Worm (Caenorhabditis elegans) whole organism, late embryonic: ENCODE results near the gene Y69A2AR.23.

Experiments
- ceh-18 ChIP-seq: sonication (generic microtip); optimal IDR thresholded peaks from 2 replicates; lab custom pipeline; 2016; ENCODE audit warnings: missing genetic modification characterization, missing compliant biosample characterization
- ceh-2 ChIP-seq: sonication (generic microtip); optimal IDR thresholded peaks from 2 replicates; lab custom pipeline; 2016; ENCODE audit warnings: missing genotype, missing genetic modification characterization, missing compliant biosample characterization
- ceh-30 ChIP-seq: fragments of 150-350 bp; optimal IDR thresholded peaks from 2 replicates; lab custom pipeline; 2014; ENCODE audit warnings: missing biosample characterization, missing genetic modification characterization
- ceh-48 ChIP-seq: sonication (generic microtip); optimal IDR thresholded peaks from 2 replicates; lab custom pipeline; 2016; ENCODE audit warnings: missing genetic modification characterization, inconsistent platforms, missing compliant biosample characterization
- ets-4 ChIP-seq: sonication (generic microtip); optimal IDR thresholded peaks from 2 replicates; lab custom pipeline; 2016; ENCODE audit warnings: missing genetic modification characterization, missing compliant biosample characterization
- eyg-1 ChIP-seq: sonication (generic microtip); optimal IDR thresholded peaks from 2 replicates; lab custom pipeline; 2016; ENCODE audit warnings: missing genotype, missing genetic modification characterization, missing compliant biosample characterization
- madf-2 ChIP-seq: sonication (generic microtip); optimal IDR thresholded peaks from 2 replicates; lab custom pipeline; 2017; ENCODE audit warnings: missing genetic modification characterization, missing compliant biosample characterization
- nhr-11 ChIP-seq: fragments of 150-350 bp; optimal IDR thresholded peaks from 2 replicates; lab custom pipeline; 2014; ENCODE audit warnings: missing biosample characterization, missing genetic modification characterization
- pha-2 ChIP-seq: sonication (generic microtip); optimal IDR thresholded peaks from 2 replicates; lab custom pipeline; 2017; ENCODE audit warnings: mild to moderate bottlenecking, missing genetic modification characterization, missing compliant biosample characterization
- pha-4 ChIP-seq: fragments of 150-350 bp; optimal IDR thresholded peaks from 2 replicates; lab custom pipeline; 2018; ENCODE audit warnings: missing biosample characterization, missing genetic modification reagents, missing genetic modification characterization
- pqm-1 ChIP-seq: sonication (generic microtip); optimal IDR thresholded peaks from 2 replicates; lab custom pipeline; 2016; ENCODE audit warnings: missing genetic modification characterization, missing compliant biosample characterization
- zip-5 ChIP-seq: sonication (generic microtip); optimal IDR thresholded peaks from 2 replicates; lab custom pipeline; 2016; ENCODE audit warnings: missing genetic modification characterization, missing compliant biosample characterization
- ztf-16 ChIP-seq: sonication (generic microtip); optimal IDR thresholded peaks from 2 replicates; lab custom pipeline; 2017; ENCODE audit warnings: missing genetic modification characterization, missing compliant biosample characterization

- TF ChIP-seq eyg-1 (tag; lab: Kevin White, UChicago) (no peak), pha-4 (tag; lab: Kevin White, UChicago) (no peak), ceh-2 (tag; lab: Kevin White, UChicago) (no peak), nhr-11 (no peak), ets-4 (tag; lab: Kevin White, UChicago) (no peak), ceh-30 (tag; lab: Kevin White, UChicago) (no peak), pqm-1 (tag; lab: Kevin White, UChicago) (no peak), ztf-16 (tag; lab: Kevin White, UChicago) (no peak), madf-2 (tag; lab: Kevin White, UChicago) (no peak), ceh-48 (tag; lab: Kevin White, UChicago) (no peak), zip-5 (tag; lab: Kevin White, UChicago) (no peak), ceh-18 (tag; lab: Kevin White, UChicago) (no peak), pha-2 (tag; lab: Kevin White, UChicago) (no peak)
Measured at ce11 chrIV:2556211-2556610, 4.7 kb upstream of the Y69A2AR.23 start.
